Fruit fly (Drosophila melanogaster) whole organism, embryonic: ENCODE measurements around the gene GNBP2.

Experiments used
- Adf1 ChIP-seq: fragments of 200-800 bp; sonication (Bioruptor generic); IDR thresholded peaks from 2 replicates; pipeline ENCODE4 v1.3.6; 2022; ENCODE audit warnings: missing biosample characterization, missing genetic modification characterization
- Antp ChIP-seq: fragments of 200-800 bp; sonication (Bioruptor generic); optimal IDR thresholded peaks from 3 replicates; lab custom pipeline; 2016; ENCODE audit warnings: missing biosample characterization, missing genetic modification characterization
- Atf6 ChIP-seq: fragments of 200-800 bp; sonication (Bioruptor generic); IDR thresholded peaks from 2 replicates; pipeline ENCODE4 v1.3.6; 2022; ENCODE audit warnings: missing biosample characterization, missing genetic modification characterization
- Bgb ChIP-seq: fragments of 200-800 bp; sonication (Bioruptor generic); IDR thresholded peaks from 2 replicates; pipeline ENCODE4 v1.3.6; 2022; ENCODE audit warnings: missing biosample characterization, missing genetic modification characterization; ENCODE audit not compliant: partially characterized antibody
- C15 ChIP-seq: fragments of 200-800 bp; sonication (Bioruptor generic); IDR thresholded peaks from 3 replicates; pipeline ENCODE4 v1.3.6; 2022; ENCODE audit warnings: missing biosample characterization, missing genetic modification characterization
- CG10267 ChIP-seq: fragments of 200-800 bp; sonication (Bioruptor generic); optimal IDR thresholded peaks from 2 replicates; lab custom pipeline; 2018; ENCODE audit warnings: missing biosample characterization, mild to moderate bottlenecking, missing genetic modification characterization, moderate library complexity
- CG10654 ChIP-seq: fragments of 200-800 bp; sonication (Bioruptor generic); optimal IDR thresholded peaks from 2 replicates; lab custom pipeline; 2016; ENCODE audit warnings: missing biosample characterization, missing genetic modification characterization
- CG11504 ChIP-seq: fragments of 200-800 bp; sonication (Bioruptor generic); optimal IDR thresholded peaks from 3 replicates; lab custom pipeline; 2019; ENCODE audit warnings: missing biosample characterization, mild to moderate bottlenecking, missing genetic modification characterization, moderate library complexity
- CG12155 ChIP-seq: fragments of 200-800 bp; sonication (Bioruptor generic); optimal IDR thresholded peaks from 3 replicates; lab custom pipeline; 2016; ENCODE audit warnings: missing biosample characterization, missing genetic modification characterization
- CG12942 ChIP-seq: fragments of 200-800 bp; sonication (Bioruptor generic); optimal IDR thresholded peaks from 3 replicates; lab custom pipeline; 2016; ENCODE audit warnings: missing biosample characterization, missing genetic modification characterization
- CG13775 ChIP-seq: fragments of 200-800 bp; sonication (Bioruptor generic); optimal IDR thresholded peaks from 3 replicates; lab custom pipeline; 2017; ENCODE audit warnings: missing biosample characterization, mild to moderate bottlenecking, missing genetic modification characterization
- CG14860 ChIP-seq: fragments of 200-800 bp; sonication (Bioruptor generic); IDR thresholded peaks from 3 replicates; pipeline ENCODE4 v1.3.6; 2022; ENCODE audit warnings: missing biosample characterization, missing genetic modification characterization; ENCODE audit not compliant: partially characterized antibody
- CG16779 ChIP-seq: fragments of 200-800 bp; sonication (Bioruptor generic); IDR thresholded peaks from 2 replicates; pipeline ENCODE4 v1.3.6; 2022; ENCODE audit warnings: missing biosample characterization, missing genetic modification characterization
- CG17328 ChIP-seq: fragments of 200-800 bp; sonication (Bioruptor generic); IDR thresholded peaks from 2 replicates; pipeline ENCODE4 v1.3.6; 2022; ENCODE audit warnings: missing biosample characterization, missing genetic modification characterization
- CG2120 ChIP-seq: fragments of 200-800 bp; sonication (Bioruptor generic); optimal IDR thresholded peaks from 3 replicates; lab custom pipeline; 2016; ENCODE audit warnings: missing biosample characterization, missing genetic modification characterization
- CG31441 ChIP-seq: fragments of 200-800 bp; sonication (Bioruptor generic); IDR thresholded peaks from 2 replicates; pipeline ENCODE4 v1.3.6; 2022; ENCODE audit warnings: missing biosample characterization, missing genetic modification characterization
- CG33213 ChIP-seq: fragments of 200-800 bp; sonication (Bioruptor generic); optimal IDR thresholded peaks from 3 replicates; lab custom pipeline; 2016; ENCODE audit warnings: missing biosample characterization, missing genetic modification characterization
- CG3726 ChIP-seq: fragments of 200-800 bp; sonication (Bioruptor generic); IDR thresholded peaks from 3 replicates; pipeline ENCODE4, ENCODE4 v1.3.6; 2022; ENCODE audit warnings: missing biosample characterization, missing genetic modification characterization
- CG42726 ChIP-seq: fragments of 200-800 bp; sonication (Bioruptor generic); IDR thresholded peaks from 2 replicates; pipeline ENCODE4 v1.3.6; 2022; ENCODE audit warnings: missing biosample characterization, missing genetic modification characterization; ENCODE audit not compliant: partially characterized antibody
- CG6765 ChIP-seq: fragments of 200-800 bp; sonication (Bioruptor generic); optimal IDR thresholded peaks from 3 replicates; lab custom pipeline; 2017; ENCODE audit warnings: missing biosample characterization, mild to moderate bottlenecking, missing genetic modification characterization
- CG6791 ChIP-seq: fragments of 200-800 bp; sonication (Bioruptor generic); IDR thresholded peaks from 3 replicates; pipeline ENCODE4 v1.3.6; 2022; ENCODE audit warnings: missing biosample characterization, missing genetic modification characterization; ENCODE audit not compliant: partially characterized antibody
- CG8924 ChIP-seq: fragments of 200-800 bp; optimal IDR thresholded peaks from 3 replicates; lab custom pipeline; 2019; ENCODE audit warnings: missing biosample characterization, mild to moderate bottlenecking, missing genetic modification characterization, moderate library complexity
- Chrac-16 ChIP-seq: fragments of 200-800 bp; sonication (Bioruptor generic); optimal IDR thresholded peaks from 3 replicates; lab custom pipeline; 2016; ENCODE audit warnings: missing biosample characterization, missing genetic modification characterization
- CoRest ChIP-seq: fragments of 200-800 bp; sonication (Bioruptor generic); optimal IDR thresholded peaks from 3 replicates; lab custom pipeline; 2018; ENCODE audit warnings: missing biosample characterization, mild to moderate bottlenecking, missing genetic modification characterization, moderate library complexity
- CrebB ChIP-seq: fragments of 200-800 bp; sonication (Bioruptor generic); optimal IDR thresholded peaks from 3 replicates; lab custom pipeline; 2018; ENCODE audit warnings: missing biosample characterization, mild to moderate bottlenecking, missing genetic modification characterization
- D ChIP-seq, 2 experiments: fragments of 200-800 bp in 1 of 2; fragments of >200 bp in 1 of 2; sonication (Bioruptor generic) in 1 of 2; optimal IDR thresholded peaks; 2 replicates in 1 of 2; 3 replicates in 1 of 2; lab custom pipeline; 2017; ENCODE audit warnings: mild to moderate bottlenecking in 1 of 2, missing biosample characterization in 1 of 2, missing genetic modification characterization in 1 of 2, missing genetic modification reagents in 1 of 2
- E2f2 ChIP-seq: fragments of 200-800 bp; sonication (Bioruptor generic); IDR thresholded peaks from 2 replicates; pipeline ENCODE4 v1.3.6; 2022; ENCODE audit warnings: missing biosample characterization, missing genetic modification characterization
- Fer2 ChIP-seq: fragments of 200-800 bp; sonication (Bioruptor generic); optimal IDR thresholded peaks from 2 replicates; lab custom pipeline; 2018; ENCODE audit warnings: missing biosample characterization, mild to moderate bottlenecking, missing genetic modification characterization, moderate library complexity
- HLH54F ChIP-seq: fragments of 200-800 bp; sonication (Bioruptor generic); optimal IDR thresholded peaks from 3 replicates; lab custom pipeline; 2016; ENCODE audit warnings: missing biosample characterization, missing genetic modification characterization
- HmgD ChIP-seq: fragments of 200-800 bp; sonication (Bioruptor generic); optimal IDR thresholded peaks from 3 replicates; lab custom pipeline; 2016; ENCODE audit warnings: missing biosample characterization, missing genetic modification characterization
- HmgZ ChIP-seq: fragments of 200-800 bp; sonication (Bioruptor generic); optimal IDR thresholded peaks from 2 replicates; lab custom pipeline; 2018; ENCODE audit warnings: missing biosample characterization, mild to moderate bottlenecking, missing genetic modification characterization
- Lhr ChIP-seq: fragments of 200-800 bp; sonication (Bioruptor generic); optimal IDR thresholded peaks from 3 replicates; lab custom pipeline; 2017; ENCODE audit warnings: mild to moderate bottlenecking, missing biosample characterization, missing genetic modification reagents, missing genetic modification characterization
- Opbp ChIP-seq: fragments of 200-800 bp; sonication (Bioruptor generic); IDR thresholded peaks from 3 replicates; pipeline ENCODE4 v1.3.6; 2022; ENCODE audit warnings: missing biosample characterization, missing genetic modification characterization; ENCODE audit not compliant: partially characterized antibody
- Rfx ChIP-seq: fragments of 200-800 bp; sonication (Bioruptor generic); IDR thresholded peaks from 2 replicates; pipeline ENCODE4 v1.3.6; 2022; ENCODE audit warnings: missing biosample characterization, missing genetic modification characterization
- Taf1 ChIP-seq: fragments of 200-800 bp; sonication (Bioruptor generic); IDR thresholded peaks from 2 replicates; pipeline ENCODE4 v1.3.6; 2022; ENCODE audit warnings: missing biosample characterization, missing genetic modification characterization
- Xrp1 ChIP-seq: fragments of 200-800 bp; sonication (Bioruptor generic); IDR thresholded peaks from 2 replicates; pipeline ENCODE4 v1.3.6; 2022; ENCODE audit warnings: missing biosample characterization, missing genetic modification characterization
- YL-1 ChIP-seq: fragments of 200-800 bp; sonication (Bioruptor generic); optimal IDR thresholded peaks from 3 replicates; lab custom pipeline; 2017; ENCODE audit warnings: missing biosample characterization, mild to moderate bottlenecking, missing genetic modification characterization
- ato ChIP-seq: fragments of 200-800 bp; sonication (Bioruptor generic); IDR thresholded peaks from 2 replicates; pipeline ENCODE4 v1.3.6; 2022; ENCODE audit warnings: missing biosample characterization, missing genetic modification characterization; ENCODE audit not compliant: partially characterized antibody
- btn ChIP-seq: fragments of 200-800 bp; sonication (Bioruptor generic); optimal IDR thresholded peaks from 2 replicates; lab custom pipeline; 2016; ENCODE audit warnings: missing biosample characterization, missing genetic modification characterization
- ci ChIP-seq: fragments of 200-800 bp; sonication (Bioruptor generic); IDR thresholded peaks from 3 replicates; pipeline ENCODE4 v1.3.6; 2022; ENCODE audit warnings: missing biosample characterization, missing genetic modification characterization
- dysf ChIP-seq: fragments of 200-800 bp; sonication (Bioruptor generic); IDR thresholded peaks from 3 replicates; pipeline ENCODE4 v1.3.6; 2022; ENCODE audit warnings: missing biosample characterization, missing genetic modification characterization
- kay ChIP-seq: fragments of 200-800 bp; sonication (Bioruptor generic); optimal IDR thresholded peaks from 2 replicates; lab custom pipeline; 2016; ENCODE audit warnings: missing biosample characterization, missing genetic modification characterization
- lbe ChIP-seq: fragments of 200-800 bp; sonication (Bioruptor generic); optimal IDR thresholded peaks from 2 replicates; lab custom pipeline; 2016; ENCODE audit warnings: missing biosample characterization, mild to moderate bottlenecking, missing genetic modification characterization
- prd ChIP-seq, 3 experiments: fragments of >200 bp in 2 of 3; fragments of 200-800 bp in 1 of 3; sonication (Bioruptor generic) in 1 of 3; optimal IDR thresholded peaks in 2 of 3; IDR thresholded peaks in 1 of 3; 2 replicates in 2 of 3; 3 replicates in 1 of 3; pipeline versions ENCODE4 v1.3.6 to Lab custom; 2017 to 2022; ENCODE audit warnings: missing biosample characterization in 1 of 3, missing genetic modification characterization in 1 of 3
- sens ChIP-seq: fragments of 200-800 bp; sonication (Bioruptor generic); peaks from one replicate; lab custom pipeline; 2016; ENCODE audit warnings: missing biosample characterization, missing genetic modification characterization
- sens-2 ChIP-seq: fragments of 200-800 bp; sonication (Bioruptor generic); IDR thresholded peaks from 2 replicates; pipeline ENCODE4 v1.3.6; 2022; ENCODE audit warnings: missing biosample characterization, missing genetic modification characterization
- stwl ChIP-seq: fragments of 200-800 bp; sonication (Bioruptor generic); optimal IDR thresholded peaks from 3 replicates; lab custom pipeline; 2018; ENCODE audit warnings: missing biosample characterization, mild to moderate bottlenecking, missing genetic modification characterization, moderate library complexity
- twi ChIP-seq: fragments of 200-800 bp; optimal IDR thresholded peaks from 2 replicates; lab custom pipeline; 2019; ENCODE audit warnings: missing biosample characterization, mild to moderate bottlenecking, missing genetic modification characterization, moderate library complexity

GNBP2 gene

dm6 chr3L:18672203-18672602, 3.0 kb downstream of the GNBP2 start (continued):
- peak; percentile 31 for TF ChIP-seq HLH54F
- TF ChIP-seq CG13775 (GFP tag; lab: Kevin White, UChicago) = peak; percentile 18
- no peak for TF ChIP-seq prd (optimal IDR thresholded peaks at IDR 0.05; lab: Kevin White, UChicago)
- peak; percentile 6; the same call in 1 of the 3 replicates for TF ChIP-seq prd (GFP tag; IDR thresholded peaks at IDR 0.05; lab: Robert Waterston, UW)
- peak; percentile 33; the same call in 1 of the 3 replicates for TF ChIP-seq dysf (GFP tag; lab: Robert Waterston, UW)
- TF ChIP-seq Lhr = no peak
- TF ChIP-seq CG12155 (GFP tag; lab: Kevin White, UChicago) = no peak
- peak; percentile 31; the same call in 1 of the 3 replicates for TF ChIP-seq CG6791 (GFP tag; lab: Robert Waterston, UW)
- TF ChIP-seq Antp (GFP tag; lab: Kevin White, UChicago) = peak; percentile 41
- 0 out of 3 replicates have a peak, but pooled peaks have one; percentile 7 for TF ChIP-seq CG3726
- peak; percentile 3 for TF ChIP-seq CG8924 (tag; lab: Kevin White, UChicago)
- peak; percentile 53 for TF ChIP-seq CG2120 (GFP tag; lab: Kevin White, UChicago)
- peak; percentile 25 for TF ChIP-seq lbe
- TF ChIP-seq Opbp (GFP tag; lab: Robert Waterston, UW) = 0 out of 3 replicates have a peak, but pooled peaks have one; percentile 31

- TF ChIP-seq stwl (tag; lab: Kevin White, UChicago) (no peak), HmgD (no peak), Adf1 (GFP tag; lab: Robert Waterston, UW) (no peak), D (optimal IDR thresholded peaks at IDR 0.05; lab: Kevin White, UChicago) (no peak), D (GFP tag; optimal IDR thresholded peaks at IDR 0.05; lab: Kevin White, UChicago) (no peak), Fer2 (tag; lab: Kevin White, UChicago) (no peak), CG6765 (GFP tag; lab: Kevin White, UChicago) (no peak), twi (tag; lab: Kevin White, UChicago) (no peak), Taf1 (no peak), CG31441 (GFP tag; lab: Robert Waterston, UW) (no peak), sens (GFP tag; lab: Kevin White, UChicago) (no peak), sens-2 (no peak), kay (GFP tag; lab: Kevin White, UChicago) (no peak), C15 (GFP tag; lab: Robert Waterston, UW) (no peak), Chrac-16 (GFP tag; lab: Kevin White, UChicago) (no peak), ato (GFP tag; lab: Robert Waterston, UW) (no peak), CG10267 (tag; lab: Kevin White, UChicago) (no peak), CG10654 (no peak), Xrp1 (no peak), CG12942 (GFP tag; lab: Kevin White, UChicago) (no peak), Lhr (no peak)
Observed at dm6 chr3L:18669874-18670273, 5.3 kb downstream of the GNBP2 start.

- TF ChIP-seq HmgZ (tag; lab: Kevin White, UChicago) = peak; percentile 18
- peak; percentile 61 for TF ChIP-seq YL-1 (GFP tag; lab: Kevin White, UChicago)
- TF ChIP-seq Rfx (GFP tag; lab: Robert Waterston, UW) = 0 out of 2 replicates have a peak, but pooled peaks have one; percentile 44
- peak; percentile 35; the same call in 1 of the 2 replicates for TF ChIP-seq Bgb (GFP tag; lab: Robert Waterston, UW)
- TF ChIP-seq CrebB (tag; lab: Kevin White, UChicago) = peak; percentile 8
- TF ChIP-seq CG17328 = no peak
- no peak for TF ChIP-seq CoRest (tag; lab: Kevin White, UChicago)
- peak; percentile 46; the same call in 2 of the 3 replicates for TF ChIP-seq Opbp (GFP tag; lab: Robert Waterston, UW)
- TF ChIP-seq btn (GFP tag; lab: Kevin White, UChicago) = no peak
- TF ChIP-seq Atf6 = peak; percentile 27; the same call in 1 of the 2 replicates
- TF ChIP-seq CG6791 (GFP tag; lab: Robert Waterston, UW) = peak; percentile 56; the same call in 1 of the 3 replicates
- peak; percentile 51; the same call in 1 of the 3 replicates for TF ChIP-seq ci (GFP tag; lab: Robert Waterston, UW)
- peak; percentile 16 for TF ChIP-seq HmgD
- no peak for TF ChIP-seq CG16779 (GFP tag; lab: Robert Waterston, UW)
- peak; percentile 21 for TF ChIP-seq CG33213 (GFP tag; lab: Kevin White, UChicago)
- peak; percentile 24; the same call in 1 of the 2 replicates for TF ChIP-seq CG42726 (GFP tag; lab: Robert Waterston, UW)
- peak; percentile 100 for TF ChIP-seq E2f2
- TF ChIP-seq CG14860 = no peak
- TF ChIP-seq CG11504 = peak; percentile 85
Observed at dm6 chr3L:18667115-18667514, 8.1 kb downstream of the GNBP2 start, which contains the start of gene CG42495. Gene CG42495 (plus strand): TSS chr3L:18667361.
